Fruit fly (Drosophila melanogaster) S2 (cell line): ENCODE results near the gene sno.

Experiments used
- CG8478 ChIP-seq: fragments of >200 bp; optimal IDR thresholded peaks from 2 replicates; lab custom pipeline; 2018
- CTCF ChIP-seq, 2 experiments: fragments of >200 bp; optimal IDR thresholded peaks; 2 replicates each; lab custom pipeline; 2018

- no peak for TF ChIP-seq CTCF (optimal IDR thresholded peaks at IDR 0.05; lab: Kevin White, UChicago)
- TF ChIP-seq CG8478 (lab: Kevin White, UChicago) = no peak
Observed at dm6 chrX:13159481-13159880, 52.0 kb downstream of the sno start, which contains the start of the genes Bap60 and CG12096.
